Worm (Caenorhabditis elegans) whole organism, L1 larva: ENCODE data around the gene C03E10.1.
"Not testable (repeated sequence)": the region's sequence is repeated elsewhere in the genome, so short reads cannot be mapped to it uniquely, and the experiment has no call there.

Experiments used
- ama-1 ChIP-seq: fragments of 150-350 bp; optimal IDR thresholded peaks from 2 replicates; lab custom pipeline; 2014
- hlh-4 ChIP-seq: sonication (generic microtip); optimal IDR thresholded peaks from 2 replicates; lab custom pipeline; 2016; ENCODE audit warnings: mild to moderate bottlenecking, missing genetic modification characterization, missing compliant biosample characterization
- nhr-237 ChIP-seq: fragments of 150-350 bp; optimal IDR thresholded peaks from 2 replicates; lab custom pipeline; 2014; ENCODE audit warnings: missing biosample characterization, missing genetic modification characterization
- nhr-84 ChIP-seq: sonication (generic microtip); optimal IDR thresholded peaks from 2 replicates; lab custom pipeline; 2017; ENCODE audit warnings: missing biosample characterization, missing genetic modification characterization
- pag-3 ChIP-seq: sonication (generic microtip); optimal IDR thresholded peaks from 2 replicates; lab custom pipeline; 2017; ENCODE audit warnings: missing genetic modification characterization, mild to moderate bottlenecking, missing compliant biosample characterization, antibody characterized with exemption, borderline replicate concordance; ENCODE audit not compliant: insufficient read depth
- pqm-1 ChIP-seq: sonication (generic microtip); optimal IDR thresholded peaks from 3 replicates; lab custom pipeline; 2017; ENCODE audit warnings: missing biosample characterization, missing genetic modification characterization
- rnt-1 ChIP-seq: sonication (generic microtip); optimal IDR thresholded peaks from 2 replicates; lab custom pipeline; 2016; ENCODE audit warnings: mild to moderate bottlenecking, missing genetic modification characterization, moderate library complexity, missing compliant biosample characterization
- skn-1 ChIP-seq: fragments of 150-350 bp; optimal IDR thresholded peaks from 2 replicates; lab custom pipeline; 2014; ENCODE audit warnings: missing biosample characterization, missing genetic modification characterization
- unc-62 ChIP-seq: fragments of 150-350 bp; optimal IDR thresholded peaks from 2 replicates; lab custom pipeline; 2014; ENCODE audit warnings: missing biosample characterization, missing genetic modification reagents, missing genetic modification characterization
- zag-1 ChIP-seq: fragments of 150-350 bp; optimal IDR thresholded peaks from 2 replicates; lab custom pipeline; 2014; ENCODE audit warnings: missing biosample characterization, missing genetic modification characterization
- zip-4 ChIP-seq: fragments of 200-800 bp; sonication (Bioruptor generic); optimal IDR thresholded peaks from 2 replicates; lab custom pipeline; 2018; ENCODE audit warnings: mild to moderate bottlenecking, missing genetic modification characterization, moderate library complexity, missing compliant biosample characterization

ce11 chrV:11286114-11286513 lies 4.9 kb upstream of the C03E10.1 start, which contains the start of gene C03E10.3:
- TF ChIP-seq nhr-84 (tag; lab: Kevin White, UChicago); nhr-237; zip-4 (GFP tag; lab: Kevin White, UChicago); zag-1 (tag; lab: Kevin White, UChicago); pqm-1; ama-1; unc-62; hlh-4 (tag; lab: Kevin White, UChicago); pag-3 (tag; lab: Kevin White, UChicago); rnt-1 (tag; lab: Kevin White, UChicago); skn-1 (tag; lab: Kevin White, UChicago): not testable (repeated sequence)
